Fruit fly (Drosophila melanogaster) whole organism, embryonic: ENCODE data around the gene pigs.
A peak's percentile ranks its signal among the peaks of the same experiment; 100 is the strongest.

ENCODE experiments used
- Abd-B ChIP-seq: fragments of 200-800 bp; sonication (Bioruptor generic); optimal IDR thresholded peaks from 2 replicates; lab custom pipeline; 2018; ENCODE audit warnings: missing biosample characterization, mild to moderate bottlenecking, missing genetic modification characterization, moderate library complexity
- Bgb ChIP-seq: fragments of 200-800 bp; sonication (Bioruptor generic); IDR thresholded peaks from 2 replicates; pipeline ENCODE4 v1.3.6; 2022; ENCODE audit warnings: missing biosample characterization, missing genetic modification characterization; ENCODE audit not compliant: partially characterized antibody
- Blimp-1 ChIP-seq: fragments of 200-800 bp; sonication (Bioruptor generic); optimal IDR thresholded peaks from 3 replicates; lab custom pipeline; 2018; ENCODE audit warnings: missing biosample characterization, missing genetic modification characterization, mild to moderate bottlenecking, moderate library complexity, missing genetic modification reagents
- CG12744 ChIP-seq: fragments of 200-800 bp; sonication (Bioruptor generic); optimal IDR thresholded peaks from 2 replicates; lab custom pipeline; 2016; ENCODE audit warnings: missing biosample characterization, missing genetic modification characterization
- CG13894 ChIP-seq: fragments of 200-800 bp; sonication (Bioruptor generic); optimal IDR thresholded peaks from 3 replicates; lab custom pipeline; 2018; ENCODE audit warnings: missing biosample characterization, mild to moderate bottlenecking, missing genetic modification characterization, moderate library complexity
- CG15479 ChIP-seq: fragments of 200-800 bp; sonication (Bioruptor generic); optimal IDR thresholded peaks from 3 replicates; lab custom pipeline; 2019; ENCODE audit warnings: missing biosample characterization, mild to moderate bottlenecking, missing genetic modification characterization, moderate library complexity
- CG15514 ChIP-seq: fragments of 200-800 bp; sonication (Bioruptor generic); optimal IDR thresholded peaks from 3 replicates; lab custom pipeline; 2017; ENCODE audit warnings: missing biosample characterization, missing genetic modification characterization, mild to moderate bottlenecking, moderate library complexity, missing genetic modification reagents
- CG18619 ChIP-seq: fragments of 200-800 bp; sonication (Bioruptor generic); optimal IDR thresholded peaks from 3 replicates; lab custom pipeline; 2017; ENCODE audit warnings: missing biosample characterization, mild to moderate bottlenecking, missing genetic modification characterization
- CG2129 ChIP-seq: fragments of 200-800 bp; sonication (Bioruptor generic); IDR thresholded peaks from 2 replicates; pipeline ENCODE4 v1.3.6; 2022; ENCODE audit warnings: missing biosample characterization, missing genetic modification characterization; ENCODE audit not compliant: partially characterized antibody
- CG30020 ChIP-seq: fragments of 200-800 bp; optimal IDR thresholded peaks from 2 replicates; lab custom pipeline; 2019; ENCODE audit warnings: missing biosample characterization, mild to moderate bottlenecking, missing genetic modification characterization, moderate library complexity
- CG31224 ChIP-seq: fragments of 200-800 bp; sonication (Bioruptor generic); IDR thresholded peaks from 2 replicates; pipeline ENCODE4 v1.3.6; 2022; ENCODE audit warnings: missing biosample characterization, missing genetic modification characterization
- CG32767 ChIP-seq: fragments of 200-800 bp; sonication (Bioruptor generic); IDR thresholded peaks from 2 replicates; pipeline ENCODE4 v1.3.6; 2022; ENCODE audit warnings: missing biosample characterization, missing genetic modification characterization
- CG3407 ChIP-seq: fragments of 200-800 bp; sonication (Bioruptor generic); optimal IDR thresholded peaks from 2 replicates; lab custom pipeline; 2018; ENCODE audit warnings: missing biosample characterization, mild to moderate bottlenecking, missing genetic modification characterization
- CG7963 ChIP-seq: fragments of 200-800 bp; sonication (Bioruptor generic); IDR thresholded peaks from 3 replicates; pipeline ENCODE4 v1.3.6; 2022; ENCODE audit warnings: missing biosample characterization, missing genetic modification characterization; ENCODE audit not compliant: partially characterized antibody
- CG7987 ChIP-seq: fragments of 200-800 bp; sonication (Bioruptor generic); optimal IDR thresholded peaks from 2 replicates; lab custom pipeline; 2018; ENCODE audit warnings: missing biosample characterization, mild to moderate bottlenecking, missing genetic modification characterization, moderate library complexity
- CG8478 ChIP-seq: fragments of >200 bp; optimal IDR thresholded peaks from 2 replicates; lab custom pipeline; 2018
- Chrac-16 ChIP-seq: fragments of 200-800 bp; sonication (Bioruptor generic); optimal IDR thresholded peaks from 3 replicates; lab custom pipeline; 2016; ENCODE audit warnings: missing biosample characterization, missing genetic modification characterization
- Dbx ChIP-seq: fragments of 200-800 bp; sonication (Bioruptor generic); IDR thresholded peaks from 3 replicates; pipeline ENCODE4 v1.3.6; 2022; ENCODE audit warnings: missing biosample characterization, missing genetic modification characterization
- E2f2 ChIP-seq: fragments of 200-800 bp; sonication (Bioruptor generic); IDR thresholded peaks from 2 replicates; pipeline ENCODE4 v1.3.6; 2022; ENCODE audit warnings: missing biosample characterization, missing genetic modification characterization
- Fer2 ChIP-seq: fragments of 200-800 bp; sonication (Bioruptor generic); optimal IDR thresholded peaks from 2 replicates; lab custom pipeline; 2018; ENCODE audit warnings: missing biosample characterization, mild to moderate bottlenecking, missing genetic modification characterization, moderate library complexity
- GATAe ChIP-seq: fragments of 200-800 bp; sonication (Bioruptor generic); conservative IDR thresholded peaks from 2 replicates; pipeline ENCODE4 v1.3.6; 2022; ENCODE audit warnings: missing biosample characterization, missing genetic modification characterization
- Gug ChIP-seq: fragments of 200-800 bp; sonication (Bioruptor generic); IDR thresholded peaks from 4 replicates; pipeline ENCODE4 v1.3.6; 2022; ENCODE audit warnings: missing biosample characterization, missing genetic modification characterization
- HLH54F ChIP-seq: fragments of 200-800 bp; sonication (Bioruptor generic); optimal IDR thresholded peaks from 3 replicates; lab custom pipeline; 2016; ENCODE audit warnings: missing biosample characterization, missing genetic modification characterization
- Lhr ChIP-seq: fragments of 200-800 bp; sonication (Bioruptor generic); optimal IDR thresholded peaks from 3 replicates; lab custom pipeline; 2017; ENCODE audit warnings: mild to moderate bottlenecking, missing biosample characterization, missing genetic modification reagents, missing genetic modification characterization
- Lim3 ChIP-seq: fragments of 200-800 bp; sonication (Bioruptor generic); IDR thresholded peaks from 2 replicates; pipeline ENCODE4 v1.3.6; 2022; ENCODE audit warnings: missing biosample characterization, missing genetic modification characterization
- Med ChIP-seq: fragments of 200-800 bp; sonication (Bioruptor generic); peaks from one replicate; lab custom pipeline; 2016; ENCODE audit warnings: missing biosample characterization, missing genetic modification characterization, mild to moderate bottlenecking, inconsistent platforms, moderate library complexity
- Myb ChIP-seq: fragments of 200-800 bp; sonication (Bioruptor generic); optimal IDR thresholded peaks from 2 replicates; lab custom pipeline; 2016; ENCODE audit warnings: missing biosample characterization, missing genetic modification characterization
- NC2β ChIP-seq: fragments of 200-800 bp; sonication (Bioruptor generic); optimal IDR thresholded peaks from 2 replicates; lab custom pipeline; 2016; ENCODE audit warnings: missing biosample characterization, missing genetic modification characterization
- Poxn ChIP-seq: fragments of 200-800 bp; sonication (Bioruptor generic); IDR thresholded peaks from 2 replicates; pipeline ENCODE4 v1.3.6; 2022; ENCODE audit warnings: missing biosample characterization, missing genetic modification characterization
- Spps ChIP-seq: fragments of 200-800 bp; sonication (Bioruptor generic); optimal IDR thresholded peaks from 2 replicates; lab custom pipeline; 2018; ENCODE audit warnings: missing biosample characterization, mild to moderate bottlenecking, missing genetic modification characterization
- Sry-β ChIP-seq: fragments of 200-800 bp; sonication (Bioruptor generic); optimal IDR thresholded peaks from 2 replicates; lab custom pipeline; 2018; ENCODE audit warnings: missing biosample characterization, mild to moderate bottlenecking, missing genetic modification characterization, moderate library complexity
- Vsx1 ChIP-seq: fragments of 200-800 bp; sonication (Bioruptor generic); optimal IDR thresholded peaks from 2 replicates; lab custom pipeline; 2017; ENCODE audit warnings: missing biosample characterization, mild to moderate bottlenecking, missing genetic modification characterization, missing genetic modification reagents
- bigmax ChIP-seq: fragments of 200-800 bp; sonication (Bioruptor generic); optimal IDR thresholded peaks from 2 replicates; lab custom pipeline; 2018; ENCODE audit warnings: missing biosample characterization, mild to moderate bottlenecking, missing genetic modification characterization
- chif ChIP-seq, 2 experiments: fragments of 200-800 bp; sonication (Bioruptor generic); optimal IDR thresholded peaks; 3 replicates each; lab custom pipeline; 2016; ENCODE audit warnings: missing biosample characterization in 2 of 2, missing genetic modification characterization in 2 of 2
- corto ChIP-seq: fragments of 200-800 bp; sonication (Bioruptor generic); optimal IDR thresholded peaks from 2 replicates; lab custom pipeline; 2016; ENCODE audit warnings: missing biosample characterization, mild to moderate bottlenecking, missing genetic modification characterization, moderate library complexity
- da ChIP-seq: fragments of 200-800 bp; sonication (Bioruptor generic); optimal IDR thresholded peaks from 2 replicates; lab custom pipeline; 2016; ENCODE audit warnings: missing biosample characterization, missing genetic modification characterization
- danr ChIP-seq: fragments of 200-800 bp; sonication (Bioruptor generic); IDR thresholded peaks from 2 replicates; pipeline ENCODE4 v1.3.6; 2022; ENCODE audit warnings: missing biosample characterization, missing genetic modification characterization
- disco-r ChIP-seq: fragments of 200-800 bp; sonication (Bioruptor generic); optimal IDR thresholded peaks from 2 replicates; lab custom pipeline; 2016; ENCODE audit warnings: missing biosample characterization, missing genetic modification characterization
- eve ChIP-seq, 2 experiments: fragments of >200 bp; optimal IDR thresholded peaks; 2 replicates each; lab custom pipeline; 2017; ENCODE audit warnings: missing biosample characterization in 2 of 2, missing genetic modification characterization in 2 of 2
- exex ChIP-seq: fragments of 200-800 bp; sonication (Bioruptor generic); optimal IDR thresholded peaks from 4 replicates; lab custom pipeline; 2018; ENCODE audit warnings: missing biosample characterization, mild to moderate bottlenecking, missing genetic modification characterization, moderate library complexity
- gce ChIP-seq: fragments of 200-800 bp; sonication (Bioruptor generic); IDR thresholded peaks from 3 replicates; pipeline ENCODE4 v1.3.6; 2022; ENCODE audit warnings: missing biosample characterization, missing genetic modification characterization
- gcm ChIP-seq: fragments of 200-800 bp; sonication (Bioruptor generic); optimal IDR thresholded peaks from 2 replicates; lab custom pipeline; 2019; ENCODE audit warnings: missing biosample characterization, mild to moderate bottlenecking, missing genetic modification characterization, moderate library complexity
- grau ChIP-seq: fragments of 200-800 bp; optimal IDR thresholded peaks from 3 replicates; lab custom pipeline; 2019; ENCODE audit warnings: missing biosample characterization, mild to moderate bottlenecking, missing genetic modification characterization, moderate library complexity
- gro ChIP-seq: fragments of 200-800 bp; sonication (Bioruptor generic); optimal IDR thresholded peaks from 2 replicates; lab custom pipeline; 2016; ENCODE audit warnings: missing biosample characterization, missing genetic modification characterization
- mirr ChIP-seq: fragments of 200-800 bp; sonication (Bioruptor generic); optimal IDR thresholded peaks from 3 replicates; lab custom pipeline; 2018; ENCODE audit warnings: missing biosample characterization, mild to moderate bottlenecking, missing genetic modification characterization
- org-1 ChIP-seq: fragments of 200-800 bp; sonication (Bioruptor generic); optimal IDR thresholded peaks from 2 replicates; lab custom pipeline; 2017; ENCODE audit warnings: missing biosample characterization, missing genetic modification characterization
- row ChIP-seq: fragments of 200-800 bp; sonication (Bioruptor generic); IDR thresholded peaks from 3 replicates; pipeline ENCODE4 v1.3.6; 2022; ENCODE audit warnings: missing biosample characterization, missing genetic modification characterization
- run ChIP-seq: fragments of 200-800 bp; sonication (Bioruptor generic); optimal IDR thresholded peaks from 3 replicates; lab custom pipeline; 2018; ENCODE audit warnings: missing biosample characterization, mild to moderate bottlenecking, missing genetic modification characterization
- zfh1 ChIP-seq: fragments of 200-800 bp; sonication (Bioruptor generic); IDR thresholded peaks from 3 replicates; pipeline ENCODE4 v1.3.6; 2022; ENCODE audit warnings: missing biosample characterization, missing genetic modification characterization

The pigs gene

dm6 chrX:6678635-6679501, 79.0 kb downstream of the pigs start, which contains the start of gene ND-ASHI (continued):
- TF ChIP-seq Sry-β (GFP tag; lab: Kevin White, UChicago) (peak; percentile 37), Myb (GFP tag; lab: Kevin White, UChicago) (peak; percentile 79), gro (GFP tag; lab: Kevin White, UChicago) (peak; percentile 97), disco-r (peak; percentile 90), NC2β (GFP tag; lab: Kevin White, UChicago) (peak; percentile 88), E2f2 (peak; percentile 76), CG15514 (GFP tag; lab: Kevin White, UChicago) (peak; percentile 93), exex (peak; percentile 80), Vsx1 (GFP tag; lab: Kevin White, UChicago) (peak; percentile 78), eve (GFP tag; optimal IDR thresholded peaks at IDR 0.05; lab: Kevin White, UChicago) (no peak), GATAe (GFP tag; lab: Robert Waterston, UW) (peak; percentile 85), mirr (GFP tag; lab: Kevin White, UChicago) (peak; percentile 96), CG8478 (lab: Kevin White, UChicago) (no peak), gce (GFP tag; lab: Robert Waterston, UW) (peak; percentile 93), Med (GFP tag; lab: Kevin White, UChicago) (peak; percentile 99), zfh1 (GFP tag; lab: Robert Waterston, UW) (peak; percentile 96), row (peak; percentile 95), corto (GFP tag; lab: Kevin White, UChicago) (peak; percentile 84), CG7963 (no peak), Chrac-16 (GFP tag; lab: Kevin White, UChicago) (peak; percentile 94), grau (tag; lab: Kevin White, UChicago) (peak; percentile 92), Abd-B (GFP tag; lab: Kevin White, UChicago) (peak; percentile 85), chif (GFP tag; optimal IDR thresholded peaks at IDR 0.05; lab: Kevin White, UChicago) (peak; percentile 88 to 90), Fer2 (peak; percentile 89), HLH54F (GFP tag; lab: Kevin White, UChicago) (peak; percentile 93), CG31224 (GFP tag; lab: Robert Waterston, UW) (peak; percentile 94), CG13894 (peak; percentile 98), CG15479 (GFP tag; lab: Kevin White, UChicago) (no peak), Gug (GFP tag; lab: Robert Waterston, UW) (peak; percentile 95), org-1 (GFP tag; lab: Kevin White, UChicago) (peak; percentile 93), Poxn (GFP tag; lab: Robert Waterston, UW) (peak; percentile 89), Dbx (GFP tag; lab: Robert Waterston, UW) (peak; percentile 98), Spps (tag; lab: Kevin White, UChicago) (peak; percentile 82), Lim3 (peak; percentile 78), CG32767 (peak; percentile 88), CG2129 (no peak), Blimp-1 (GFP tag; lab: Kevin White, UChicago) (peak; percentile 87), Lhr (GFP tag; lab: Kevin White, UChicago) (peak; percentile 79), CG30020 (tag; lab: Kevin White, UChicago) (peak; percentile 41), CG7987 (peak; percentile 89), CG18619 (GFP tag; lab: Kevin White, UChicago) (peak; percentile 93), run (tag; lab: Kevin White, UChicago) (peak; percentile 75), danr (GFP tag; lab: Robert Waterston, UW) (peak; percentile 92), CG12744 (peak; percentile 90), bigmax (GFP tag; lab: Kevin White, UChicago) (peak; percentile 57), gcm (peak; percentile 84), da (peak; percentile 75), CG3407 (GFP tag; lab: Kevin White, UChicago) (peak; percentile 84), Bgb (GFP tag; lab: Robert Waterston, UW) (no peak)
